Fruit fly (Drosophila melanogaster) whole organism, prepupa: ENCODE measurements around the gene Cnb.

ENCODE experiments used
- CG6276 ChIP-seq: fragments of 200-800 bp; sonication (Bioruptor generic); optimal IDR thresholded peaks from 2 replicates; lab custom pipeline; 2017; ENCODE audit warnings: missing biosample characterization, mild to moderate bottlenecking, missing genetic modification characterization
- Hr4 ChIP-seq: fragments of 200-800 bp; sonication (Bioruptor generic); optimal IDR thresholded peaks from 3 replicates; lab custom pipeline; 2016; ENCODE audit warnings: missing biosample characterization, missing genetic modification characterization
- OdsH ChIP-seq: fragments of 200-800 bp; sonication (Bioruptor generic); optimal IDR thresholded peaks from 3 replicates; lab custom pipeline; 2016; ENCODE audit warnings: missing biosample characterization, missing genetic modification characterization
- Sox14 ChIP-seq: fragments of 200-800 bp; sonication (Bioruptor generic); optimal IDR thresholded peaks from 3 replicates; lab custom pipeline; 2016; ENCODE audit warnings: missing biosample characterization, missing genetic modification characterization

dm6 chr3L:1940843-1941418 lies 6.4 kb upstream of the Cnb start, which contains the start of gene Mfap1:
- TF ChIP-seq Hr4 (GFP tag; lab: Kevin White, UChicago) = no peak
- TF ChIP-seq OdsH (GFP tag; lab: Kevin White, UChicago) = no peak
- TF ChIP-seq Sox14 = no peak
- TF ChIP-seq CG6276 = no peak
